Worm (Caenorhabditis elegans): ENCODE measurements around the gene nspe-5.

DNA sequence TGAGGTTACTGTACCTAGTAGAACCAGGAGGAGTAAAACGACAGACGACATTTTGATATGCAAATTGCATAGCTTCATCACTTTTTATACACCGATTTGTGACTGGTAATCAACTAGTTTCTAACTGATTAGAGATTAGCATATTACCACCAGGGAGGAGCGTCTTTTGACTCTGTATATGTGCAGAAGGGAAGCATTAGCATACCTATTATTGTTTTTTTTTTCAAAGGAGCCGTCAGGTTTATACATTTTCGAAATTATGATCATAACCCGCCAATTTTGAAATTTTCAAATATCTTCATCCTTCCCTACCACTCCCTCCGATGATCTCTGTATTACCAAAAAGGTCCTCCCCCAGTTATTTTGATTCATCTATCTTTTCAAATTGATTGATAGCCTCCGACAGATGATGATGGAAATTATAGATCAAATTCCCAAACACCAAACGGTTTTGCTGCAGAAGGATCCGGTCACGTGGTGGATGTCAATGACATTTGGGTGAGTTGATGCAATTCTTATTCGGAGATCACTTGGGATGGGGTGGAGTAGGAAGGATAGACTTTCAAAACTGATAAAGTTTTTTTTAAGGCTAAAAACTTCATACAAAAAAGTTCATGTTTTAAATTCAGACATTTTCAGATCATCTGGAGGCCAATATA lies 6.6 kb upstream of the nspe-5 start, which contains the start of gene nspe-8:
- TF ChIP-seq ZK185.1 (tag; optimal IDR thresholded peaks at IDR 0.05; ENCODE audit: poor library complexity, severe bottlenecking) = no peak
- no peak for TF ChIP-seq T07F8.4 (tag; optimal IDR thresholded peaks at IDR 0.05)
- no peak for TF ChIP-seq dpff-1 (tag; optimal IDR thresholded peaks at IDR 0.05)
- no peak for TF ChIP-seq mel-28 (tag; optimal IDR thresholded peaks at IDR 0.05; ENCODE audit: borderline replicate concordance)
- TF ChIP-seq unc-62 (GFP tag; optimal IDR thresholded peaks at IDR 0.05) = no peak
- TF ChIP-seq lin-54 (GFP tag; optimal IDR thresholded peaks at IDR 0.05) = no peak
- TF ChIP-seq ztf-28 (GFP tag; IDR thresholded peaks at IDR 0.05) = no peak
- no peak for TF ChIP-seq snpc-1.1 (tag; optimal IDR thresholded peaks at IDR 0.05; ENCODE audit: insufficient read depth)
- TF ChIP-seq snpc-4 (GFP tag; optimal IDR thresholded peaks at IDR 0.05) = no peak
- TF ChIP-seq snpc-4 (tag; optimal IDR thresholded peaks at IDR 0.05) = no peak
- no peak for TF ChIP-seq B0019.2 (GFP tag; conservative IDR thresholded peaks at IDR 0.05)
- TF ChIP-seq ceh-91 (GFP tag; IDR thresholded peaks at IDR 0.05) = no peak

Measured in whole organism, young adult.